Fruit fly (Drosophila melanogaster): ENCODE data around the gene CG12576.

dm6 chrX:22512071-22512470 is 29.9 kb upstream of the CG12576 start:
- no peak for TF ChIP-seq dl (GFP tag; optimal IDR thresholded peaks at IDR 0.05; ENCODE audit: insufficient read depth in 1 of 2, partially characterized antibody in 2 of 2)
- no peak for TF ChIP-seq Abd-B (GFP tag; optimal IDR thresholded peaks at IDR 0.05)
- no peak for TF ChIP-seq CG32264 (GFP tag; optimal IDR thresholded peaks at IDR 0.05)
- no peak for TF ChIP-seq Hr83 (GFP tag; optimal IDR thresholded peaks at IDR 0.05; ENCODE audit: poor library complexity, severe bottlenecking)
- no peak for TF ChIP-seq lola (GFP tag; optimal IDR thresholded peaks at IDR 0.05)
- TF ChIP-seq GATAd (GFP tag; optimal IDR thresholded peaks at IDR 0.05) = no peak
- TF ChIP-seq pan (optimal IDR thresholded peaks at IDR 0.05) = no peak
- TF ChIP-seq rgr (GFP tag; optimal IDR thresholded peaks at IDR 0.05) = no peak
- no peak for TF ChIP-seq CrebA (GFP tag; optimal IDR thresholded peaks at IDR 0.05; ENCODE audit: borderline replicate concordance)
- no peak for TF ChIP-seq usp (GFP tag; optimal IDR thresholded peaks at IDR 0.05)
- no peak for TF ChIP-seq woc (GFP tag; optimal IDR thresholded peaks at IDR 0.05)
- no peak for TF ChIP-seq Myc (optimal IDR thresholded peaks at IDR 0.05)
